Worm (Caenorhabditis elegans) whole organism, L4 larva: ENCODE data around the gene sri-31.

ENCODE experiments used
- Y75B8A.6 ChIP-seq: fragments of 200-800 bp; sonication (Bioruptor generic); IDR thresholded peaks from 2 replicates; pipeline ENCODE4 v1.3.6; 2022; ENCODE audit warnings: missing genetic modification reagents, missing genetic modification characterization, missing compliant biosample characterization
- arid-1 ChIP-seq: fragments of 200-800 bp; sonication (Bioruptor generic); conservative IDR thresholded peaks from 2 replicates; pipeline ENCODE4 v1.3.6; 2022; ENCODE audit warnings: missing genetic modification reagents, missing genetic modification characterization, missing compliant biosample characterization
- mdt-29 ChIP-seq: fragments of 200-800 bp; sonication (Bioruptor generic); IDR thresholded peaks from 2 replicates; pipeline ENCODE4 v1.3.6; 2022; ENCODE audit warnings: missing genetic modification reagents, missing genetic modification characterization, missing compliant biosample characterization
- nhr-11 ChIP-seq: fragments of 150-350 bp; optimal IDR thresholded peaks from 2 replicates; lab custom pipeline; 2014; ENCODE audit warnings: missing biosample characterization, missing genetic modification characterization
- nhr-25 ChIP-seq: sonication (generic microtip); optimal IDR thresholded peaks from 2 replicates; lab custom pipeline; 2017; ENCODE audit warnings: missing genetic modification characterization, mild to moderate bottlenecking, missing compliant biosample characterization, antibody characterized with exemption, moderate library complexity, borderline replicate concordance; ENCODE audit not compliant: insufficient read depth
- pha-4 ChIP-seq, 2 experiments: fragments of 150-350 bp in 1 of 2; fragments of 200-800 bp in 1 of 2; sonication (Bioruptor generic) in 1 of 2; IDR thresholded peaks in 1 of 2; optimal IDR thresholded peaks in 1 of 2; 2 replicates each; pipeline versions ENCODE4 v1.3.6 to Lab custom; 2014 to 2022; ENCODE audit warnings: missing genetic modification characterization in 2 of 2, missing genetic modification reagents in 2 of 2, missing biosample characterization in 1 of 2, missing compliant biosample characterization in 1 of 2
- pqm-1 ChIP-seq: sonication (generic microtip); optimal IDR thresholded peaks from 2 replicates; lab custom pipeline; 2017; ENCODE audit warnings: missing biosample characterization, missing genetic modification characterization
- skn-1 ChIP-seq: fragments of 150-350 bp; optimal IDR thresholded peaks from 2 replicates; lab custom pipeline; 2014; ENCODE audit warnings: missing biosample characterization, missing genetic modification characterization
- snpc-4 ChIP-seq: fragments of 150-350 bp; optimal IDR thresholded peaks from 2 replicates; lab custom pipeline; 2014; ENCODE audit warnings: missing biosample characterization, missing genetic modification characterization
- vab-7 ChIP-seq: fragments of 200-800 bp; sonication (Bioruptor generic); IDR thresholded peaks from 2 replicates; pipeline ENCODE4 v1.3.6; 2022; ENCODE audit warnings: missing genetic modification reagents, missing genetic modification characterization, missing compliant biosample characterization

DNA sequence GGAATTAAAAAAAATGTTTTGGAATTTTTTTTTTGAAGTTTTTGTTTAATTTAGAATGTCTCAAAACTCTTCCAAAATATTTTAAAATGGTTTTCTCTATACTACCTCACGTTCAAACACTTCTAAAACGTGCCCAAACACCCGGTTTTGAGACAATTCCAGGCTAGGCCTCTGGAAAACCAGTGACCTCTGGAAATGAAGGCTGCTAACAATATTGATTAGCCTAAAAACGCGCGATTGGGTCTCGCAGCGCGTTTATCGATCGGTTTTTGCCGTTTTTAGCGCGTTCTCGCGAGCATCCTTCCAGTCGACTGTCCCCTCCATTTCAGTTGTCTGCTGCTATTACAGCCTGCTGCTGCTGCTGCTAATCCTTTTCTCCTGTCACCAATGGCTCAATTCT is 10.0 kb downstream of the sri-31 start, which contains the start of gene Y25C1A.6:
- TF ChIP-seq nhr-11 (no peak), vab-7 (GFP tag; lab: Robert Waterston, UW) (no peak), skn-1 (tag; lab: Kevin White, UChicago) (no peak), pqm-1 (no peak), Y75B8A.6 (GFP tag; lab: Robert Waterston, UW) (no peak), arid-1 (GFP tag; lab: Robert Waterston, UW) (no peak), mdt-29 (no peak), pha-4 (GFP tag; IDR thresholded peaks at IDR 0.05; lab: Robert Waterston, UW) (no peak), pha-4 (tag; optimal IDR thresholded peaks at IDR 0.05; lab: Kevin White, UChicago) (no peak), snpc-4 (tag; lab: Kevin White, UChicago) (no peak), nhr-25 (no peak)
